Fruit fly (Drosophila melanogaster) whole organism, embryonic: ENCODE measurements around the gene ND-39.
A peak's percentile ranks its signal among the peaks of the same experiment; 100 is the strongest.

ENCODE experiments used
- CG10267 ChIP-seq: fragments of 200-800 bp; sonication (Bioruptor generic); optimal IDR thresholded peaks from 2 replicates; lab custom pipeline; 2018; ENCODE audit warnings: missing biosample characterization, mild to moderate bottlenecking, missing genetic modification characterization, moderate library complexity
- CG10366 ChIP-seq: fragments of 200-800 bp; sonication (Bioruptor generic); IDR thresholded peaks from 2 replicates; pipeline ENCODE4 v1.3.6; 2022; ENCODE audit warnings: missing biosample characterization, missing genetic modification characterization
- CG12299 ChIP-seq: fragments of 200-800 bp; sonication (Bioruptor generic); optimal IDR thresholded peaks from 2 replicates; lab custom pipeline; 2018; ENCODE audit warnings: missing biosample characterization, mild to moderate bottlenecking, missing genetic modification characterization
- CG12659 ChIP-seq: fragments of 200-800 bp; sonication (Bioruptor generic); optimal IDR thresholded peaks from 3 replicates; lab custom pipeline; 2017; ENCODE audit warnings: mild to moderate bottlenecking, missing biosample characterization, missing genetic modification reagents, missing genetic modification characterization
- CG12769 ChIP-seq: fragments of 200-800 bp; sonication (Bioruptor generic); optimal IDR thresholded peaks from 2 replicates; lab custom pipeline; 2019; ENCODE audit warnings: missing biosample characterization, mild to moderate bottlenecking, missing genetic modification characterization, moderate library complexity
- CG14710 ChIP-seq: fragments of 200-800 bp; sonication (Bioruptor generic); optimal IDR thresholded peaks from 3 replicates; lab custom pipeline; 2019; ENCODE audit warnings: missing biosample characterization, mild to moderate bottlenecking, missing genetic modification characterization, moderate library complexity
- CG16813 ChIP-seq: fragments of 200-800 bp; sonication (Bioruptor generic); IDR thresholded peaks from 3 replicates; pipeline ENCODE4 v1.3.6; 2022; ENCODE audit warnings: missing biosample characterization, missing genetic modification characterization; ENCODE audit not compliant: partially characterized antibody
- CG16863 ChIP-seq: fragments of 200-800 bp; sonication (Bioruptor generic); optimal IDR thresholded peaks from 3 replicates; lab custom pipeline; 2016; ENCODE audit warnings: missing biosample characterization, missing genetic modification characterization
- CG17361 ChIP-seq: fragments of 200-800 bp; sonication (Bioruptor generic); IDR thresholded peaks from 3 replicates; pipeline ENCODE4 v1.3.6; 2022; ENCODE audit warnings: missing biosample characterization, missing genetic modification characterization
- CG17385 ChIP-seq: fragments of 200-800 bp; sonication (Bioruptor generic); optimal IDR thresholded peaks from 3 replicates; lab custom pipeline; 2018; ENCODE audit warnings: missing biosample characterization, mild to moderate bottlenecking, missing genetic modification characterization
- CG2129 ChIP-seq: fragments of 200-800 bp; sonication (Bioruptor generic); IDR thresholded peaks from 2 replicates; pipeline ENCODE4 v1.3.6; 2022; ENCODE audit warnings: missing biosample characterization, missing genetic modification characterization; ENCODE audit not compliant: partially characterized antibody
- CG34224 ChIP-seq: fragments of 200-800 bp; sonication (Bioruptor generic); IDR thresholded peaks from 3 replicates; pipeline ENCODE4 v1.3.6; 2022; ENCODE audit warnings: missing biosample characterization, missing genetic modification characterization; ENCODE audit not compliant: partially characterized antibody
- CG34376 ChIP-seq: fragments of 200-800 bp; sonication (Bioruptor generic); optimal IDR thresholded peaks from 2 replicates; lab custom pipeline; 2018; ENCODE audit warnings: missing biosample characterization, mild to moderate bottlenecking, missing genetic modification characterization
- CG4730 ChIP-seq: fragments of 200-800 bp; sonication (Bioruptor generic); IDR thresholded peaks from 2 replicates; pipeline ENCODE4 v1.3.6; 2022; ENCODE audit warnings: missing biosample characterization, missing genetic modification characterization
- CG6654 ChIP-seq: fragments of 200-800 bp; sonication (Bioruptor generic); optimal IDR thresholded peaks from 2 replicates; lab custom pipeline; 2017; ENCODE audit warnings: missing biosample characterization, mild to moderate bottlenecking, missing genetic modification characterization
- CG6854 ChIP-seq: fragments of 200-800 bp; sonication (Bioruptor generic); optimal IDR thresholded peaks from 3 replicates; lab custom pipeline; 2017; ENCODE audit warnings: missing biosample characterization, mild to moderate bottlenecking, missing genetic modification characterization
- CG8765 ChIP-seq: fragments of 200-800 bp; sonication (Bioruptor generic); IDR thresholded peaks from 2 replicates; pipeline ENCODE4 v1.3.6; 2022; ENCODE audit warnings: missing biosample characterization, missing genetic modification characterization
- CG9437 ChIP-seq: fragments of 200-800 bp; sonication (Bioruptor generic); optimal IDR thresholded peaks from 2 replicates; lab custom pipeline; 2018; ENCODE audit warnings: missing biosample characterization, mild to moderate bottlenecking, missing genetic modification characterization
- D ChIP-seq, 2 experiments: fragments of 200-800 bp in 1 of 2; fragments of >200 bp in 1 of 2; sonication (Bioruptor generic) in 1 of 2; optimal IDR thresholded peaks; 2 replicates in 1 of 2; 3 replicates in 1 of 2; lab custom pipeline; 2017; ENCODE audit warnings: mild to moderate bottlenecking in 1 of 2, missing biosample characterization in 1 of 2, missing genetic modification characterization in 1 of 2, missing genetic modification reagents in 1 of 2
- Doc2 ChIP-seq: fragments of 200-800 bp; sonication (Bioruptor generic); IDR thresholded peaks from 2 replicates; pipeline ENCODE4 v1.3.6; 2022; ENCODE audit warnings: missing biosample characterization, missing genetic modification characterization
- GATAe ChIP-seq: fragments of 200-800 bp; sonication (Bioruptor generic); conservative IDR thresholded peaks from 2 replicates; pipeline ENCODE4 v1.3.6; 2022; ENCODE audit warnings: missing biosample characterization, missing genetic modification characterization
- HLH4C ChIP-seq: fragments of 200-800 bp; sonication (Bioruptor generic); IDR thresholded peaks from 3 replicates; pipeline ENCODE4 v1.3.6; 2022; ENCODE audit warnings: missing biosample characterization, missing genetic modification characterization; ENCODE audit not compliant: partially characterized antibody
- HLH54F ChIP-seq: fragments of 200-800 bp; sonication (Bioruptor generic); optimal IDR thresholded peaks from 3 replicates; lab custom pipeline; 2016; ENCODE audit warnings: missing biosample characterization, missing genetic modification characterization
- Hmr ChIP-seq: fragments of 200-800 bp; sonication (Bioruptor generic); optimal IDR thresholded peaks from 3 replicates; lab custom pipeline; 2017; ENCODE audit warnings: mild to moderate bottlenecking, missing biosample characterization, missing genetic modification reagents, missing genetic modification characterization
- Hr78 ChIP-seq, 2 experiments: fragments of 200-800 bp in 1 of 2; fragments of >200 bp in 1 of 2; sonication (Bioruptor generic) in 1 of 2; optimal IDR thresholded peaks; 2 replicates each; lab custom pipeline; 2017 to 2019; ENCODE audit warnings: missing biosample characterization in 2 of 2, missing genetic modification characterization in 2 of 2, mild to moderate bottlenecking in 1 of 2, moderate library complexity in 1 of 2
- Max ChIP-seq: fragments of 200-800 bp; sonication (Bioruptor generic); optimal IDR thresholded peaks from 2 replicates; lab custom pipeline; 2016; ENCODE audit warnings: missing biosample characterization, mild to moderate bottlenecking, missing genetic modification characterization
- Ptx1 ChIP-seq: fragments of 200-800 bp; sonication (Bioruptor generic); IDR thresholded peaks from 2 replicates; pipeline ENCODE4 v1.3.6; 2022; ENCODE audit warnings: missing biosample characterization, missing genetic modification characterization
- Rx ChIP-seq: fragments of 200-800 bp; sonication (Bioruptor generic); IDR thresholded peaks from 2 replicates; pipeline ENCODE4 v1.3.6; 2022; ENCODE audit warnings: missing biosample characterization, missing genetic modification characterization
- Sox100B ChIP-seq: fragments of 200-800 bp; sonication (Bioruptor generic); optimal IDR thresholded peaks from 3 replicates; lab custom pipeline; 2018; ENCODE audit warnings: missing biosample characterization, mild to moderate bottlenecking, missing genetic modification characterization
- Tbp ChIP-seq: fragments of >200 bp; optimal IDR thresholded peaks from 2 replicates; lab custom pipeline; 2018; ENCODE audit warnings: missing biosample characterization, missing genetic modification characterization
- YL-1 ChIP-seq: fragments of 200-800 bp; sonication (Bioruptor generic); optimal IDR thresholded peaks from 3 replicates; lab custom pipeline; 2017; ENCODE audit warnings: missing biosample characterization, mild to moderate bottlenecking, missing genetic modification characterization
- br ChIP-seq: fragments of >200 bp; optimal IDR thresholded peaks from 2 replicates; lab custom pipeline; 2017
- croc ChIP-seq: fragments of 200-800 bp; sonication (Bioruptor generic); conservative IDR thresholded peaks from 3 replicates; pipeline ENCODE4 v1.3.6; 2022; ENCODE audit warnings: missing biosample characterization, missing genetic modification characterization
- dmrt99B ChIP-seq: fragments of 200-800 bp; sonication (Bioruptor generic); optimal IDR thresholded peaks from 2 replicates; lab custom pipeline; 2018; ENCODE audit warnings: missing biosample characterization, mild to moderate bottlenecking, missing genetic modification characterization, moderate library complexity
- en ChIP-seq: fragments of 200-800 bp; sonication (Bioruptor generic); optimal IDR thresholded peaks from 2 replicates; lab custom pipeline; 2016; ENCODE audit warnings: missing biosample characterization, missing genetic modification characterization
- fd3F ChIP-seq: fragments of 200-800 bp; sonication (Bioruptor generic); optimal IDR thresholded peaks from 2 replicates; lab custom pipeline; 2018; ENCODE audit warnings: missing biosample characterization, mild to moderate bottlenecking, missing genetic modification characterization, moderate library complexity
- ken ChIP-seq: fragments of 200-800 bp; sonication (Bioruptor generic); IDR thresholded peaks from 3 replicates; pipeline ENCODE4 v1.3.6; 2022; ENCODE audit warnings: missing biosample characterization, missing genetic modification characterization
- klu ChIP-seq: fragments of 200-800 bp; sonication (Bioruptor generic); IDR thresholded peaks from 2 replicates; pipeline ENCODE4 v1.3.6; 2022; ENCODE audit warnings: missing biosample characterization, missing genetic modification characterization
- nerfin-2 ChIP-seq: fragments of 200-800 bp; sonication (Bioruptor generic); IDR thresholded peaks from 2 replicates; pipeline ENCODE4 v1.3.6; 2022; ENCODE audit warnings: missing biosample characterization, missing genetic modification characterization; ENCODE audit not compliant: partially characterized antibody
- pb ChIP-seq: fragments of 200-800 bp; sonication (Bioruptor generic); optimal IDR thresholded peaks from 3 replicates; lab custom pipeline; 2016; ENCODE audit warnings: missing biosample characterization, missing genetic modification characterization
- ranshi ChIP-seq: fragments of 200-800 bp; sonication (Bioruptor generic); IDR thresholded peaks from 2 replicates; pipeline ENCODE4 v1.3.6; 2022; ENCODE audit warnings: missing biosample characterization, missing genetic modification characterization
- rib ChIP-seq: fragments of 200-800 bp; sonication (Bioruptor generic); IDR thresholded peaks from 2 replicates; pipeline ENCODE4 v1.3.6; 2022; ENCODE audit warnings: missing biosample characterization, missing genetic modification characterization
- row ChIP-seq: fragments of 200-800 bp; sonication (Bioruptor generic); IDR thresholded peaks from 3 replicates; pipeline ENCODE4 v1.3.6; 2022; ENCODE audit warnings: missing biosample characterization, missing genetic modification characterization
- sens ChIP-seq: fragments of 200-800 bp; sonication (Bioruptor generic); peaks from one replicate; lab custom pipeline; 2016; ENCODE audit warnings: missing biosample characterization, missing genetic modification characterization
- so ChIP-seq: fragments of 200-800 bp; sonication (Bioruptor generic); IDR thresholded peaks from 3 replicates; pipeline ENCODE4 v1.3.6; 2022; ENCODE audit warnings: missing biosample characterization, missing genetic modification characterization
- tx ChIP-seq: fragments of 200-800 bp; sonication (Bioruptor generic); optimal IDR thresholded peaks from 2 replicates; lab custom pipeline; 2016; ENCODE audit warnings: missing biosample characterization, missing genetic modification characterization
- vfl ChIP-seq: fragments of 200-800 bp; sonication (Bioruptor generic); optimal IDR thresholded peaks from 2 replicates; lab custom pipeline; 2016; ENCODE audit warnings: missing biosample characterization, missing genetic modification characterization
- wek ChIP-seq: fragments of 200-800 bp; sonication (Bioruptor generic); optimal IDR thresholded peaks from 3 replicates; lab custom pipeline; 2018; ENCODE audit warnings: missing biosample characterization, mild to moderate bottlenecking, missing genetic modification characterization, moderate library complexity
- zen ChIP-seq: fragments of 200-800 bp; sonication (Bioruptor generic); optimal IDR thresholded peaks from 3 replicates; lab custom pipeline; 2018; ENCODE audit warnings: missing biosample characterization, mild to moderate bottlenecking, missing genetic modification characterization, moderate library complexity

The ND-39 gene

DNA sequence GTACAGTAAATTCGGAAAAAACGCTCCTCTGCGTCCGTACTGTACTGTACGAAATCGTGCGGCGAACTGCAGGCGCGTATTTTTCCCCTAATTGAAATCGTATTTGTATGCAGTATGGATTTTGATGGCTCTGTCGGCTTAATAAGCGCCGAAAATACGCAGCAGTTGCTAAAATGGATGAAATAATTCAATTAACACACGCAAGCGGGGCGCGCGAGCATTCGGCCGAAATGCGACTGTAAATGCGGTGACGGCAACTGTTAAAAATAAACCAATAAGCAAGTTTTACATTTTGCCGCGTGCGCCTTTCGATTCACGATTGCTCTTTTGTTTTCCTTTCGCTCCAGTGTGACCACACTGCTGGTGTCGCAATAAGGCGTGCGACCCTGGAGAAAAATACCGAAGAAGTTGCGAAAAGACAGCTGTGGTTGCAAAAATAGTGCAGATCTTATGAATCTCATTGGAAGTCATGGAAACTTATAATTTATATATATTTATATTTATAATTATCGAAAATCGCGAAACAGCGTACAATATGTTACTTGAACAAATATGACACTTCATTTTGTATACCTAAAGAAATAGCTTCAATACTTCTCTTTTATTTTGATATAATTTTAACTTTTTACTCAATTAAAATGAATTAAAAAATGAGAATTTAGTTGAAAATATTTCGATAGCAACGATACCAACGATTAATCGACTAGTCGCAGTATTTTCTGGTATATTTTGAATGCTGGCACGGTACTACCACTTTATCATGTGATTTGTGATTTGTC lies 18.7 kb upstream of the ND-39 start, which contains the start of the genes CG32428 and CG5969 (continued):
- TF ChIP-seq CG6654: peak; percentile 4
- TF ChIP-seq CG34376: peak; percentile 26
- TF ChIP-seq CG10366 (GFP tag; lab: Robert Waterston, UW): peak; percentile 61
- TF ChIP-seq CG4730 (GFP tag; lab: Robert Waterston, UW): no peak
- TF ChIP-seq YL-1: peak; percentile 44
- no peak for TF ChIP-seq CG2129
- no peak for TF ChIP-seq CG8765
- TF ChIP-seq fd3F (GFP tag; lab: Kevin White, UChicago): peak; percentile 58
- TF ChIP-seq CG17361 (GFP tag; lab: Robert Waterston, UW): peak; percentile 80; the same call in 2 of the 3 replicates
- no peak for TF ChIP-seq nerfin-2 (GFP tag; lab: Robert Waterston, UW)
- peak; percentile 9; the same call in 1 of the 2 replicates for TF ChIP-seq GATAe (GFP tag; lab: Robert Waterston, UW)
- TF ChIP-seq row (GFP tag; lab: Robert Waterston, UW): peak; percentile 78
- peak; percentile 51 for TF ChIP-seq wek
- TF ChIP-seq en (GFP tag; lab: Kevin White, UChicago): no peak
- TF ChIP-seq vfl: no peak
- TF ChIP-seq CG14710 (tag; lab: Kevin White, UChicago): peak; percentile 96
- peak; percentile 60 for TF ChIP-seq CG10267
- TF ChIP-seq Hr78 (GFP tag; optimal IDR thresholded peaks at IDR 0.05; lab: Kevin White, UChicago): no peak
- no peak for TF ChIP-seq tx (GFP tag; lab: Kevin White, UChicago)
- no peak for TF ChIP-seq CG16813 (GFP tag; lab: Robert Waterston, UW)
- peak; percentile 54 for TF ChIP-seq dmrt99B
- TF ChIP-seq so (GFP tag; lab: Robert Waterston, UW): no peak
- no peak for TF ChIP-seq klu (GFP tag; lab: Robert Waterston, UW)
- no peak for TF ChIP-seq br (lab: Kevin White, UChicago)
- peak; percentile 83 for TF ChIP-seq Hmr (GFP tag; lab: Kevin White, UChicago)
- TF ChIP-seq Ptx1 (GFP tag; lab: Robert Waterston, UW): peak; percentile 70
- TF ChIP-seq CG17385 (GFP tag; lab: Kevin White, UChicago): peak; percentile 49
- peak; percentile 19 for TF ChIP-seq CG12299
- TF ChIP-seq HLH4C (GFP tag; lab: Robert Waterston, UW): 0 out of 3 replicates have a peak, but pooled peaks have one; percentile 8
- no peak for TF ChIP-seq HLH54F (GFP tag; lab: Kevin White, UChicago)
- TF ChIP-seq ken (GFP tag; lab: Robert Waterston, UW): no peak
- peak; percentile 49; the same call in 1 of the 2 replicates for TF ChIP-seq Rx (GFP tag; lab: Robert Waterston, UW)
- peak; percentile 7 for TF ChIP-seq CG6854 (GFP tag; lab: Kevin White, UChicago)
- peak; percentile 77 for TF ChIP-seq rib (GFP tag; lab: Robert Waterston, UW)
- TF ChIP-seq Doc2 (GFP tag; lab: Robert Waterston, UW): no peak
- peak; percentile 73 for TF ChIP-seq D (optimal IDR thresholded peaks at IDR 0.05; lab: Kevin White, UChicago)
- no peak for TF ChIP-seq D (GFP tag; optimal IDR thresholded peaks at IDR 0.05; lab: Kevin White, UChicago)
- TF ChIP-seq Tbp (GFP tag; lab: Kevin White, UChicago): no peak
- TF ChIP-seq pb: no peak
- peak; percentile 52 for TF ChIP-seq Sox100B
- peak; percentile 57 for TF ChIP-seq ranshi (GFP tag; lab: Robert Waterston, UW)
- peak; percentile 45 for TF ChIP-seq Max (GFP tag; lab: Kevin White, UChicago)
- TF ChIP-seq sens (GFP tag; lab: Kevin White, UChicago): peak; percentile 22
- no peak for TF ChIP-seq CG34224
- TF ChIP-seq CG12769 (tag; lab: Kevin White, UChicago): no peak
- TF ChIP-seq CG12659: peak; percentile 72
- TF ChIP-seq CG9437 (GFP tag; lab: Kevin White, UChicago): peak; percentile 11
- TF ChIP-seq croc (GFP tag; lab: Robert Waterston, UW): 0 out of 3 replicates have a peak, but pooled peaks have one; percentile 21
- TF ChIP-seq CG16863 (GFP tag; lab: Kevin White, UChicago): no peak
- peak; percentile 8 for TF ChIP-seq zen (tag; lab: Kevin White, UChicago)
